Fruit fly (Drosophila melanogaster) whole organism, embryonic: ENCODE measurements around the gene smash.
A peak's percentile ranks its signal among the peaks of the same experiment; 100 is the strongest.

Experiments used
- ATbp ChIP-seq: fragments of 200-800 bp; sonication (Bioruptor generic); optimal IDR thresholded peaks from 2 replicates; lab custom pipeline; 2017; ENCODE audit warnings: missing biosample characterization, mild to moderate bottlenecking, missing genetic modification characterization, missing genetic modification reagents
- Bdp1 ChIP-seq: fragments of 200-800 bp; sonication (Bioruptor generic); optimal IDR thresholded peaks from 3 replicates; lab custom pipeline; 2016; ENCODE audit warnings: missing biosample characterization, missing genetic modification characterization
- BtbVII ChIP-seq: fragments of 200-800 bp; sonication (Bioruptor generic); optimal IDR thresholded peaks from 3 replicates; lab custom pipeline; 2017; ENCODE audit warnings: missing biosample characterization, mild to moderate bottlenecking, missing genetic modification characterization
- C15 ChIP-seq: fragments of 200-800 bp; sonication (Bioruptor generic); IDR thresholded peaks from 3 replicates; pipeline ENCODE4 v1.3.6; 2022; ENCODE audit warnings: missing biosample characterization, missing genetic modification characterization
- CG10321 ChIP-seq: fragments of 200-800 bp; sonication (Bioruptor generic); IDR thresholded peaks from 2 replicates; pipeline ENCODE4 v1.3.6; 2022; ENCODE audit warnings: missing biosample characterization, missing genetic modification characterization
- CG10462 ChIP-seq: fragments of 200-800 bp; sonication (Bioruptor generic); optimal IDR thresholded peaks from 2 replicates; lab custom pipeline; 2016; ENCODE audit warnings: missing biosample characterization, missing genetic modification characterization
- CG15479 ChIP-seq: fragments of 200-800 bp; sonication (Bioruptor generic); optimal IDR thresholded peaks from 3 replicates; lab custom pipeline; 2019; ENCODE audit warnings: missing biosample characterization, mild to moderate bottlenecking, missing genetic modification characterization, moderate library complexity
- CG1647 ChIP-seq: fragments of 200-800 bp; sonication (Bioruptor generic); optimal IDR thresholded peaks from 3 replicates; lab custom pipeline; 2016; ENCODE audit warnings: missing biosample characterization, missing genetic modification characterization
- CG17359 ChIP-seq: fragments of 200-800 bp; sonication (Bioruptor generic); optimal IDR thresholded peaks from 3 replicates; lab custom pipeline; 2018; ENCODE audit warnings: missing biosample characterization, mild to moderate bottlenecking, missing genetic modification characterization, moderate library complexity
- CG17829 ChIP-seq: fragments of 200-800 bp; optimal IDR thresholded peaks from 2 replicates; lab custom pipeline; 2019; ENCODE audit warnings: missing biosample characterization, mild to moderate bottlenecking, missing genetic modification characterization, moderate library complexity
- CG18599 ChIP-seq: fragments of 200-800 bp; sonication (Bioruptor generic); optimal IDR thresholded peaks from 3 replicates; lab custom pipeline; 2017; ENCODE audit warnings: missing biosample characterization, missing genetic modification characterization, mild to moderate bottlenecking, moderate library complexity, missing genetic modification reagents
- CG18619 ChIP-seq: fragments of 200-800 bp; sonication (Bioruptor generic); optimal IDR thresholded peaks from 3 replicates; lab custom pipeline; 2017; ENCODE audit warnings: missing biosample characterization, mild to moderate bottlenecking, missing genetic modification characterization
- CG2199 ChIP-seq: fragments of 200-800 bp; sonication (Bioruptor generic); IDR thresholded peaks from 3 replicates; pipeline ENCODE4 v1.3.6; 2022; ENCODE audit warnings: missing biosample characterization, missing genetic modification characterization
- CG2889 ChIP-seq: fragments of 200-800 bp; sonication (Bioruptor generic); IDR thresholded peaks from 3 replicates; pipeline ENCODE4 v1.3.6; 2022; ENCODE audit warnings: missing biosample characterization, missing genetic modification characterization
- CG7745 ChIP-seq: fragments of 200-800 bp; sonication (Bioruptor generic); optimal IDR thresholded peaks from 2 replicates; lab custom pipeline; 2018; ENCODE audit warnings: missing biosample characterization, mild to moderate bottlenecking, missing genetic modification characterization, moderate library complexity
- CG7963 ChIP-seq: fragments of 200-800 bp; sonication (Bioruptor generic); IDR thresholded peaks from 3 replicates; pipeline ENCODE4 v1.3.6; 2022; ENCODE audit warnings: missing biosample characterization, missing genetic modification characterization; ENCODE audit not compliant: partially characterized antibody
- CG7987 ChIP-seq: fragments of 200-800 bp; sonication (Bioruptor generic); optimal IDR thresholded peaks from 2 replicates; lab custom pipeline; 2018; ENCODE audit warnings: missing biosample characterization, mild to moderate bottlenecking, missing genetic modification characterization, moderate library complexity
- CG9817 ChIP-seq: fragments of 200-800 bp; sonication (Bioruptor generic); optimal IDR thresholded peaks from 2 replicates; lab custom pipeline; 2018; ENCODE audit warnings: missing biosample characterization, mild to moderate bottlenecking, missing genetic modification characterization, moderate library complexity
- Chrac-16 ChIP-seq: fragments of 200-800 bp; sonication (Bioruptor generic); optimal IDR thresholded peaks from 3 replicates; lab custom pipeline; 2016; ENCODE audit warnings: missing biosample characterization, missing genetic modification characterization
- D19A ChIP-seq: fragments of 200-800 bp; optimal IDR thresholded peaks from 3 replicates; lab custom pipeline; 2019; ENCODE audit warnings: missing biosample characterization, mild to moderate bottlenecking, missing genetic modification characterization, moderate library complexity
- D19B ChIP-seq: fragments of 200-800 bp; sonication (Bioruptor generic); optimal IDR thresholded peaks from 2 replicates; lab custom pipeline; 2017; ENCODE audit warnings: missing biosample characterization, mild to moderate bottlenecking, missing genetic modification characterization
- Dad ChIP-seq: fragments of 200-800 bp; sonication (Bioruptor generic); optimal IDR thresholded peaks from 3 replicates; lab custom pipeline; 2016; ENCODE audit warnings: missing biosample characterization, missing genetic modification characterization
- HLH3B ChIP-seq: fragments of 200-800 bp; sonication (Bioruptor generic); IDR thresholded peaks from 2 replicates; pipeline ENCODE4 v1.3.6; 2022; ENCODE audit warnings: missing biosample characterization, missing genetic modification characterization
- Hand ChIP-seq: fragments of 200-800 bp; sonication (Bioruptor generic); optimal IDR thresholded peaks from 2 replicates; lab custom pipeline; 2017; ENCODE audit warnings: mild to moderate bottlenecking, missing biosample characterization, missing genetic modification reagents, missing genetic modification characterization
- Hmx ChIP-seq: fragments of 200-800 bp; sonication (Bioruptor generic); optimal IDR thresholded peaks from 2 replicates; lab custom pipeline; 2016; ENCODE audit warnings: missing biosample characterization, missing genetic modification characterization
- Kr ChIP-seq: fragments of 200-800 bp; sonication (Bioruptor generic); optimal IDR thresholded peaks from 2 replicates; lab custom pipeline; 2017; ENCODE audit warnings: missing biosample characterization, mild to moderate bottlenecking, missing genetic modification characterization
- Med ChIP-seq: fragments of 200-800 bp; sonication (Bioruptor generic); peaks from one replicate; lab custom pipeline; 2016; ENCODE audit warnings: missing biosample characterization, missing genetic modification characterization, mild to moderate bottlenecking, inconsistent platforms, moderate library complexity
- NfI ChIP-seq: fragments of 200-800 bp; sonication (Bioruptor generic); optimal IDR thresholded peaks from 3 replicates; lab custom pipeline; 2018; ENCODE audit warnings: missing biosample characterization, mild to moderate bottlenecking, missing genetic modification characterization, moderate library complexity
- Tbp ChIP-seq: fragments of >200 bp; optimal IDR thresholded peaks from 2 replicates; lab custom pipeline; 2018; ENCODE audit warnings: missing biosample characterization, missing genetic modification characterization
- Trl ChIP-seq, 3 experiments: fragments of >200 bp in 2 of 3; fragments of 200-800 bp in 1 of 3; sonication (Bioruptor generic) in 1 of 3; optimal IDR thresholded peaks; 2 replicates in 1 of 3; 3 replicates in 2 of 3; lab custom pipeline; 2016 to 2017; ENCODE audit warnings: missing biosample characterization in 1 of 3, missing genetic modification characterization in 1 of 3
- Xrp1 ChIP-seq: fragments of 200-800 bp; sonication (Bioruptor generic); IDR thresholded peaks from 2 replicates; pipeline ENCODE4 v1.3.6; 2022; ENCODE audit warnings: missing biosample characterization, missing genetic modification characterization
- ap ChIP-seq: fragments of 200-800 bp; sonication (Bioruptor generic); IDR thresholded peaks from 2 replicates; pipeline ENCODE4 v1.3.6; 2022; ENCODE audit warnings: missing biosample characterization, missing genetic modification characterization
- fd96Cb ChIP-seq: fragments of 200-800 bp; sonication (Bioruptor generic); optimal IDR thresholded peaks from 2 replicates; lab custom pipeline; 2018; ENCODE audit warnings: missing biosample characterization, mild to moderate bottlenecking, missing genetic modification characterization, moderate library complexity
- hkb ChIP-seq, 2 experiments: fragments of 200-800 bp in 1 of 2; fragments of >200 bp in 1 of 2; sonication (Bioruptor generic) in 1 of 2; IDR thresholded peaks in 1 of 2; optimal IDR thresholded peaks in 1 of 2; 2 replicates each; pipeline versions ENCODE4 v1.3.6 to Lab custom; 2017 to 2022; ENCODE audit warnings: missing biosample characterization in 1 of 2, missing genetic modification characterization in 1 of 2
- ind ChIP-seq: fragments of 200-800 bp; sonication (Bioruptor generic); optimal IDR thresholded peaks from 3 replicates; lab custom pipeline; 2016; ENCODE audit warnings: missing biosample characterization, missing genetic modification characterization
- knrl ChIP-seq: fragments of 200-800 bp; sonication (Bioruptor generic); IDR thresholded peaks from 3 replicates; pipeline ENCODE4 v1.3.6; 2022; ENCODE audit warnings: missing biosample characterization, missing genetic modification characterization; ENCODE audit not compliant: partially characterized antibody
- mirr ChIP-seq: fragments of 200-800 bp; sonication (Bioruptor generic); optimal IDR thresholded peaks from 3 replicates; lab custom pipeline; 2018; ENCODE audit warnings: missing biosample characterization, mild to moderate bottlenecking, missing genetic modification characterization
- nau ChIP-seq: fragments of 200-800 bp; sonication (Bioruptor generic); optimal IDR thresholded peaks from 3 replicates; lab custom pipeline; 2017; ENCODE audit warnings: missing biosample characterization, mild to moderate bottlenecking, missing genetic modification characterization, missing genetic modification reagents
- nerfin-2 ChIP-seq: fragments of 200-800 bp; sonication (Bioruptor generic); IDR thresholded peaks from 2 replicates; pipeline ENCODE4 v1.3.6; 2022; ENCODE audit warnings: missing biosample characterization, missing genetic modification characterization; ENCODE audit not compliant: partially characterized antibody
- otp ChIP-seq: fragments of 200-800 bp; sonication (Bioruptor generic); IDR thresholded peaks from 3 replicates; pipeline ENCODE4, ENCODE4 v1.3.6; 2022; ENCODE audit warnings: missing biosample characterization, missing genetic modification characterization
- prd ChIP-seq, 3 experiments: fragments of >200 bp in 2 of 3; fragments of 200-800 bp in 1 of 3; sonication (Bioruptor generic) in 1 of 3; optimal IDR thresholded peaks in 2 of 3; IDR thresholded peaks in 1 of 3; 2 replicates in 2 of 3; 3 replicates in 1 of 3; pipeline versions ENCODE4 v1.3.6 to Lab custom; 2017 to 2022; ENCODE audit warnings: missing biosample characterization in 1 of 3, missing genetic modification characterization in 1 of 3
- ranshi ChIP-seq: fragments of 200-800 bp; sonication (Bioruptor generic); IDR thresholded peaks from 2 replicates; pipeline ENCODE4 v1.3.6; 2022; ENCODE audit warnings: missing biosample characterization, missing genetic modification characterization
- seq ChIP-seq: fragments of 200-800 bp; sonication (Bioruptor generic); IDR thresholded peaks from 2 replicates; pipeline ENCODE4 v1.3.6; 2022; ENCODE audit warnings: missing biosample characterization, missing genetic modification characterization
- stwl ChIP-seq: fragments of 200-800 bp; sonication (Bioruptor generic); optimal IDR thresholded peaks from 3 replicates; lab custom pipeline; 2018; ENCODE audit warnings: missing biosample characterization, mild to moderate bottlenecking, missing genetic modification characterization, moderate library complexity
- tgo ChIP-seq: fragments of 200-800 bp; sonication (Bioruptor generic); IDR thresholded peaks from 3 replicates; pipeline ENCODE4 v1.3.6; 2022; ENCODE audit warnings: missing biosample characterization, missing genetic modification characterization
- tll ChIP-seq, 2 experiments: fragments of 200-800 bp in 1 of 2; fragments of >200 bp in 1 of 2; sonication (Bioruptor generic) in 1 of 2; optimal IDR thresholded peaks; 2 replicates each; lab custom pipeline; 2017 to 2019; ENCODE audit warnings: missing biosample characterization in 2 of 2, missing genetic modification characterization in 2 of 2, mild to moderate bottlenecking in 1 of 2, moderate library complexity in 1 of 2
- zfh1 ChIP-seq: fragments of 200-800 bp; sonication (Bioruptor generic); IDR thresholded peaks from 3 replicates; pipeline ENCODE4 v1.3.6; 2022; ENCODE audit warnings: missing biosample characterization, missing genetic modification characterization

Gene smash

dm6 chr3R:4731828-4732657 lies 72.7 kb downstream of the smash start, which contains the start of gene Nep2 (continued):
- TF ChIP-seq knrl (peak; percentile 41; the same call in 1 of the 3 replicates), NfI (no peak), CG2199 (no peak), mirr (no peak), C15 (no peak), tgo (no peak), hkb (optimal IDR thresholded peaks at IDR 0.05; lab: Kevin White, UChicago) (no peak), hkb (GFP tag; IDR thresholded peaks at IDR 0.05; lab: Robert Waterston, UW) (no peak), Chrac-16 (GFP tag; lab: Kevin White, UChicago) (peak; percentile 18), CG7987 (GFP tag; lab: Kevin White, UChicago) (no peak), nerfin-2 (GFP tag; lab: Robert Waterston, UW) (peak; percentile 61), ATbp (GFP tag; lab: Kevin White, UChicago) (peak; percentile 19), Bdp1 (GFP tag; lab: Kevin White, UChicago) (no peak), Hand (GFP tag; lab: Kevin White, UChicago) (no peak), Kr (no peak), D19B (GFP tag; lab: Kevin White, UChicago) (peak; percentile 64), Xrp1 (GFP tag; lab: Robert Waterston, UW) (no peak), ap (GFP tag; lab: Robert Waterston, UW) (no peak), CG7745 (tag; lab: Kevin White, UChicago) (no peak), fd96Cb (tag; lab: Kevin White, UChicago) (peak; percentile 28), ranshi (GFP tag; lab: Robert Waterston, UW) (no peak), D19A (tag; lab: Kevin White, UChicago) (peak; percentile 7), CG10462 (GFP tag; lab: Kevin White, UChicago) (no peak), seq (GFP tag; lab: Robert Waterston, UW) (0 out of 2 replicates have a peak, but pooled peaks have one; percentile 30), BtbVII (peak; percentile 20), CG7963 (GFP tag; lab: Robert Waterston, UW) (peak; percentile 78), nau (no peak), CG17829 (tag; lab: Kevin White, UChicago) (no peak), Hmx (no peak), CG2889 (GFP tag; lab: Robert Waterston, UW) (no peak), zfh1 (GFP tag; lab: Robert Waterston, UW) (0 out of 3 replicates have a peak, but pooled peaks have one; percentile 26), stwl (peak; percentile 70), HLH3B (no peak), CG15479 (GFP tag; lab: Kevin White, UChicago) (no peak), CG17359 (tag; lab: Kevin White, UChicago) (no peak), otp (GFP tag; lab: Robert Waterston, UW) (no peak), CG1647 (GFP tag; lab: Kevin White, UChicago) (no peak), Trl (optimal IDR thresholded peaks at IDR 0.05; lab: Kevin White, UChicago) (no peak), Trl (GFP tag; optimal IDR thresholded peaks at IDR 0.05; lab: Kevin White, UChicago) (no peak), tll (GFP tag; optimal IDR thresholded peaks at IDR 0.05; lab: Kevin White, UChicago) (no peak), Med (peak; percentile 47), Dad (GFP tag; lab: Kevin White, UChicago) (no peak), Tbp (GFP tag; lab: Kevin White, UChicago) (no peak), ind (peak; percentile 18), CG18619 (peak; percentile 36), CG10321 (GFP tag; lab: Robert Waterston, UW) (no peak), CG18599 (GFP tag; lab: Kevin White, UChicago) (no peak), CG9817 (no peak), prd (optimal IDR thresholded peaks at IDR 0.05; lab: Kevin White, UChicago) (no peak), prd (GFP tag; IDR thresholded peaks at IDR 0.05; lab: Robert Waterston, UW) (no peak)
